Fruit fly (Drosophila melanogaster) whole organism, embryonic: Measurements from ENCODE around the gene CG12511.

Source experiments
- CG10274 ChIP-seq: fragments of 200-800 bp; sonication (Bioruptor generic); optimal IDR thresholded peaks from 3 replicates; lab custom pipeline; 2017; ENCODE audit warnings: missing biosample characterization, mild to moderate bottlenecking, missing genetic modification characterization
- CG15269 ChIP-seq: fragments of 200-800 bp; sonication (Bioruptor generic); optimal IDR thresholded peaks from 2 replicates; lab custom pipeline; 2018; ENCODE audit warnings: missing biosample characterization, mild to moderate bottlenecking, missing genetic modification characterization, moderate library complexity
- CG2202 ChIP-seq: fragments of 200-800 bp; sonication (Bioruptor generic); optimal IDR thresholded peaks from 2 replicates; lab custom pipeline; 2018; ENCODE audit warnings: missing biosample characterization, mild to moderate bottlenecking, missing genetic modification characterization
- CG2678 ChIP-seq: fragments of 200-800 bp; sonication (Bioruptor generic); optimal IDR thresholded peaks from 3 replicates; lab custom pipeline; 2019; ENCODE audit warnings: missing biosample characterization, mild to moderate bottlenecking, missing genetic modification characterization, moderate library complexity
- CG5180 ChIP-seq: fragments of 200-800 bp; sonication (Bioruptor generic); optimal IDR thresholded peaks from 3 replicates; lab custom pipeline; 2017; ENCODE audit warnings: missing biosample characterization, missing genetic modification characterization, mild to moderate bottlenecking, moderate library complexity, missing genetic modification reagents
- CG8290 ChIP-seq, 3 experiments: fragments of 200-800 bp; sonication (Bioruptor generic); optimal IDR thresholded peaks; 2 replicates each; lab custom pipeline; 2016 to 2019; ENCODE audit warnings: missing biosample characterization in 3 of 3, missing genetic modification characterization in 3 of 3, mild to moderate bottlenecking in 2 of 3, moderate library complexity in 1 of 3
- CG9727 ChIP-seq: fragments of 200-800 bp; sonication (Bioruptor generic); optimal IDR thresholded peaks from 3 replicates; lab custom pipeline; 2017; ENCODE audit warnings: missing biosample characterization, mild to moderate bottlenecking, missing genetic modification characterization
- H2.0 ChIP-seq: fragments of 200-800 bp; sonication (Bioruptor generic); IDR thresholded peaks from 2 replicates; pipeline ENCODE4 v1.3.6; 2022; ENCODE audit warnings: missing biosample characterization, missing genetic modification characterization
- Lim3 ChIP-seq: fragments of 200-800 bp; sonication (Bioruptor generic); IDR thresholded peaks from 2 replicates; pipeline ENCODE4 v1.3.6; 2022; ENCODE audit warnings: missing biosample characterization, missing genetic modification characterization
- insv ChIP-seq, 2 experiments: fragments of 200-800 bp; sonication (Bioruptor generic); optimal IDR thresholded peaks; 3 replicates each; lab custom pipeline; 2016 to 2018; ENCODE audit warnings: missing biosample characterization in 2 of 2, missing genetic modification characterization in 2 of 2
- slou ChIP-seq: fragments of 200-800 bp; sonication (Bioruptor generic); optimal IDR thresholded peaks from 3 replicates; lab custom pipeline; 2016; ENCODE audit warnings: missing biosample characterization, missing genetic modification characterization
- zen ChIP-seq: fragments of 200-800 bp; sonication (Bioruptor generic); optimal IDR thresholded peaks from 3 replicates; lab custom pipeline; 2018; ENCODE audit warnings: missing biosample characterization, mild to moderate bottlenecking, missing genetic modification characterization, moderate library complexity

dm6 chr2L:5728711-5729110, 50.3 kb downstream of the CG12511 start, which contains the start of gene CG14006:
- no peak for TF ChIP-seq slou (GFP tag; lab: Kevin White, UChicago)
- no peak for TF ChIP-seq H2.0 (GFP tag; lab: Robert Waterston, UW)
- no peak for TF ChIP-seq CG2202 (tag; lab: Kevin White, UChicago)
- TF ChIP-seq CG9727 (GFP tag; lab: Kevin White, UChicago): no peak
- no peak for TF ChIP-seq zen (tag; lab: Kevin White, UChicago)
- no peak for TF ChIP-seq Lim3 (GFP tag; lab: Robert Waterston, UW)
- TF ChIP-seq CG10274: no peak
- TF ChIP-seq CG5180 (GFP tag; lab: Kevin White, UChicago): no peak
- TF ChIP-seq CG8290 (GFP tag; optimal IDR thresholded peaks at IDR 0.05; lab: Kevin White, UChicago): no peak
- no peak for TF ChIP-seq CG8290 (tag; optimal IDR thresholded peaks at IDR 0.05; lab: Kevin White, UChicago)
- no peak for TF ChIP-seq CG15269 (tag; lab: Kevin White, UChicago)
- TF ChIP-seq insv (GFP tag; optimal IDR thresholded peaks at IDR 0.05; lab: Kevin White, UChicago): no peak
- no peak for TF ChIP-seq CG2678 (tag; lab: Kevin White, UChicago)
